Fruit fly (Drosophila melanogaster) whole organism, embryonic: ENCODE measurements around the gene P5CDh2.

Source experiments
- Aef1 ChIP-seq: fragments of 200-800 bp; sonication (Bioruptor generic); IDR thresholded peaks from 3 replicates; pipeline ENCODE4 v1.3.6; 2022; ENCODE audit warnings: missing biosample characterization, missing genetic modification characterization
- CG11696 ChIP-seq: fragments of 200-800 bp; sonication (Bioruptor generic); IDR thresholded peaks from 2 replicates; pipeline ENCODE4 v1.3.6; 2022; ENCODE audit warnings: missing biosample characterization, missing genetic modification characterization
- CG12071 ChIP-seq: fragments of 200-800 bp; sonication (Bioruptor generic); optimal IDR thresholded peaks from 3 replicates; lab custom pipeline; 2018; ENCODE audit warnings: missing biosample characterization, mild to moderate bottlenecking, missing genetic modification characterization
- CG12236 ChIP-seq: fragments of 200-800 bp; sonication (Bioruptor generic); optimal IDR thresholded peaks from 2 replicates; lab custom pipeline; 2016; ENCODE audit warnings: missing biosample characterization, missing genetic modification characterization
- CG13775 ChIP-seq: fragments of 200-800 bp; sonication (Bioruptor generic); optimal IDR thresholded peaks from 3 replicates; lab custom pipeline; 2017; ENCODE audit warnings: missing biosample characterization, mild to moderate bottlenecking, missing genetic modification characterization
- CG14667 ChIP-seq: fragments of 200-800 bp; sonication (Bioruptor generic); IDR thresholded peaks from 2 replicates; pipeline ENCODE4 v1.3.6; 2022; ENCODE audit warnings: missing biosample characterization, missing genetic modification characterization
- CG17568 ChIP-seq: fragments of 200-800 bp; sonication (Bioruptor generic); optimal IDR thresholded peaks from 2 replicates; lab custom pipeline; 2018; ENCODE audit warnings: missing biosample characterization, mild to moderate bottlenecking, missing genetic modification characterization, moderate library complexity
- CG18262 ChIP-seq: fragments of 200-800 bp; optimal IDR thresholded peaks from 3 replicates; lab custom pipeline; 2019; ENCODE audit warnings: missing biosample characterization, mild to moderate bottlenecking, missing genetic modification characterization, moderate library complexity
- CG1832 ChIP-seq: fragments of 200-800 bp; sonication (Bioruptor generic); optimal IDR thresholded peaks from 2 replicates; lab custom pipeline; 2017; ENCODE audit warnings: missing biosample characterization, mild to moderate bottlenecking, missing genetic modification characterization, inconsistent platforms
- CG18619 ChIP-seq: fragments of 200-800 bp; sonication (Bioruptor generic); optimal IDR thresholded peaks from 3 replicates; lab custom pipeline; 2017; ENCODE audit warnings: missing biosample characterization, mild to moderate bottlenecking, missing genetic modification characterization
- CG3065 ChIP-seq: fragments of 200-800 bp; sonication (Bioruptor generic); optimal IDR thresholded peaks from 2 replicates; lab custom pipeline; 2016; ENCODE audit warnings: missing biosample characterization, missing genetic modification characterization
- CG3163 ChIP-seq: fragments of 200-800 bp; sonication (Bioruptor generic); optimal IDR thresholded peaks from 3 replicates; lab custom pipeline; 2016; ENCODE audit warnings: missing biosample characterization, missing genetic modification characterization
- CG3847 ChIP-seq: fragments of 200-800 bp; sonication (Bioruptor generic); IDR thresholded peaks from 2 replicates; pipeline ENCODE4 v1.3.6; 2022; ENCODE audit warnings: missing biosample characterization, missing genetic modification characterization
- CG3995 ChIP-seq: fragments of 200-800 bp; sonication (Bioruptor generic); optimal IDR thresholded peaks from 3 replicates; lab custom pipeline; 2016; ENCODE audit warnings: missing biosample characterization, missing genetic modification characterization
- CG4360 ChIP-seq: fragments of 200-800 bp; sonication (Bioruptor generic); IDR thresholded peaks from 2 replicates; pipeline ENCODE4 v1.3.6; 2022; ENCODE audit warnings: missing biosample characterization, missing genetic modification characterization
- CG4424 ChIP-seq: fragments of 200-800 bp; sonication (Bioruptor generic); optimal IDR thresholded peaks from 3 replicates; lab custom pipeline; 2016; ENCODE audit warnings: missing biosample characterization, missing genetic modification characterization
- CG4707 ChIP-seq: fragments of 200-800 bp; sonication (Bioruptor generic); optimal IDR thresholded peaks from 2 replicates; lab custom pipeline; 2018; ENCODE audit warnings: missing biosample characterization, mild to moderate bottlenecking, missing genetic modification characterization, moderate library complexity
- CG6254 ChIP-seq: fragments of 200-800 bp; sonication (Bioruptor generic); optimal IDR thresholded peaks from 3 replicates; lab custom pipeline; 2017; ENCODE audit warnings: mild to moderate bottlenecking, missing biosample characterization, missing genetic modification reagents, missing genetic modification characterization
- CG7372 ChIP-seq: fragments of 200-800 bp; sonication (Bioruptor generic); IDR thresholded peaks from 2 replicates; pipeline ENCODE4 v1.3.6; 2022; ENCODE audit warnings: missing biosample characterization, missing genetic modification characterization
- CHES-1-like ChIP-seq: fragments of 200-800 bp; sonication (Bioruptor generic); optimal IDR thresholded peaks from 2 replicates; lab custom pipeline; 2016; ENCODE audit warnings: missing biosample characterization, missing genetic modification characterization
- Dp ChIP-seq: fragments of 200-800 bp; sonication (Bioruptor generic); optimal IDR thresholded peaks from 2 replicates; lab custom pipeline; 2018; ENCODE audit warnings: missing biosample characterization, mild to moderate bottlenecking, missing genetic modification characterization, moderate library complexity
- Dref ChIP-seq: fragments of 200-800 bp; sonication (Bioruptor generic); IDR thresholded peaks from 2 replicates; pipeline ENCODE4 v1.3.6; 2022; ENCODE audit warnings: missing biosample characterization, missing genetic modification characterization
- ERR ChIP-seq: fragments of 200-800 bp; sonication (Bioruptor generic); optimal IDR thresholded peaks from 2 replicates; lab custom pipeline; 2016; ENCODE audit warnings: missing biosample characterization, missing genetic modification characterization
- GATAe ChIP-seq: fragments of 200-800 bp; sonication (Bioruptor generic); conservative IDR thresholded peaks from 2 replicates; pipeline ENCODE4 v1.3.6; 2022; ENCODE audit warnings: missing biosample characterization, missing genetic modification characterization
- Gsc ChIP-seq: fragments of 200-800 bp; sonication (Bioruptor generic); IDR thresholded peaks from 2 replicates; pipeline ENCODE4 v1.3.6; 2022; ENCODE audit warnings: missing biosample characterization, missing genetic modification characterization
- Kr ChIP-seq: fragments of 200-800 bp; sonication (Bioruptor generic); optimal IDR thresholded peaks from 2 replicates; lab custom pipeline; 2017; ENCODE audit warnings: missing biosample characterization, mild to moderate bottlenecking, missing genetic modification characterization
- Lhr ChIP-seq: fragments of 200-800 bp; sonication (Bioruptor generic); optimal IDR thresholded peaks from 3 replicates; lab custom pipeline; 2017; ENCODE audit warnings: mild to moderate bottlenecking, missing biosample characterization, missing genetic modification reagents, missing genetic modification characterization
- Lpt ChIP-seq: fragments of >200 bp; optimal IDR thresholded peaks from 2 replicates; lab custom pipeline; 2018; ENCODE audit warnings: missing biosample characterization, missing genetic modification characterization
- Mad ChIP-seq: fragments of 200-800 bp; sonication (Bioruptor generic); optimal IDR thresholded peaks from 2 replicates; lab custom pipeline; 2016; ENCODE audit warnings: missing biosample characterization, missing genetic modification characterization
- Mes4 ChIP-seq: fragments of 200-800 bp; sonication (Bioruptor generic); optimal IDR thresholded peaks from 2 replicates; lab custom pipeline; 2016; ENCODE audit warnings: missing biosample characterization, missing genetic modification characterization
- NC2β ChIP-seq: fragments of 200-800 bp; sonication (Bioruptor generic); optimal IDR thresholded peaks from 2 replicates; lab custom pipeline; 2016; ENCODE audit warnings: missing biosample characterization, missing genetic modification characterization
- NfI ChIP-seq: fragments of 200-800 bp; sonication (Bioruptor generic); optimal IDR thresholded peaks from 3 replicates; lab custom pipeline; 2018; ENCODE audit warnings: missing biosample characterization, mild to moderate bottlenecking, missing genetic modification characterization, moderate library complexity
- Ptx1 ChIP-seq: fragments of 200-800 bp; sonication (Bioruptor generic); IDR thresholded peaks from 2 replicates; pipeline ENCODE4 v1.3.6; 2022; ENCODE audit warnings: missing biosample characterization, missing genetic modification characterization
- Stat92E ChIP-seq, 3 experiments: fragments of >200 bp in 2 of 3; fragments of 200-800 bp in 1 of 3; sonication (Bioruptor generic) in 1 of 3; optimal IDR thresholded peaks; 2 replicates each; lab custom pipeline; 2017 to 2019; ENCODE audit warnings: missing biosample characterization in 3 of 3, missing genetic modification characterization in 3 of 3, mild to moderate bottlenecking in 1 of 3, moderate library complexity in 1 of 3
- chm ChIP-seq: fragments of 200-800 bp; sonication (Bioruptor generic); IDR thresholded peaks from 2 replicates; pipeline ENCODE4 v1.3.6; 2022; ENCODE audit warnings: missing biosample characterization, missing genetic modification characterization
- esg ChIP-seq: fragments of 200-800 bp; sonication (Bioruptor generic); conservative IDR thresholded peaks from 2 replicates; pipeline ENCODE4 v1.3.6; 2022; ENCODE audit warnings: missing biosample characterization, missing genetic modification characterization
- gcm ChIP-seq: fragments of 200-800 bp; sonication (Bioruptor generic); optimal IDR thresholded peaks from 2 replicates; lab custom pipeline; 2019; ENCODE audit warnings: missing biosample characterization, mild to moderate bottlenecking, missing genetic modification characterization, moderate library complexity
- grau ChIP-seq: fragments of 200-800 bp; optimal IDR thresholded peaks from 3 replicates; lab custom pipeline; 2019; ENCODE audit warnings: missing biosample characterization, mild to moderate bottlenecking, missing genetic modification characterization, moderate library complexity
- kni ChIP-seq: fragments of 200-800 bp; sonication (Bioruptor generic); optimal IDR thresholded peaks from 3 replicates; lab custom pipeline; 2017; ENCODE audit warnings: mild to moderate bottlenecking, missing biosample characterization, missing genetic modification reagents, missing genetic modification characterization
- mirr ChIP-seq: fragments of 200-800 bp; sonication (Bioruptor generic); optimal IDR thresholded peaks from 3 replicates; lab custom pipeline; 2018; ENCODE audit warnings: missing biosample characterization, mild to moderate bottlenecking, missing genetic modification characterization
- pnt ChIP-seq: fragments of 200-800 bp; sonication (Bioruptor generic); optimal IDR thresholded peaks from 3 replicates; lab custom pipeline; 2016; ENCODE audit warnings: missing biosample characterization, missing genetic modification characterization
- repo ChIP-seq: fragments of 200-800 bp; sonication (Bioruptor generic); optimal IDR thresholded peaks from 2 replicates; lab custom pipeline; 2016; ENCODE audit warnings: missing biosample characterization, missing genetic modification characterization
- seq ChIP-seq: fragments of 200-800 bp; sonication (Bioruptor generic); IDR thresholded peaks from 2 replicates; pipeline ENCODE4 v1.3.6; 2022; ENCODE audit warnings: missing biosample characterization, missing genetic modification characterization
- slbo ChIP-seq: fragments of 200-800 bp; sonication (Bioruptor generic); IDR thresholded peaks from 2 replicates; pipeline ENCODE4 v1.3.6; 2022; ENCODE audit warnings: missing biosample characterization, missing genetic modification characterization
- ttk ChIP-seq: fragments of 200-800 bp; sonication (Bioruptor generic); IDR thresholded peaks from 2 replicates; pipeline ENCODE4 v2.1.2; 2022; ENCODE audit warnings: missing biosample characterization, missing genetic modification characterization
- tx ChIP-seq: fragments of 200-800 bp; sonication (Bioruptor generic); optimal IDR thresholded peaks from 2 replicates; lab custom pipeline; 2016; ENCODE audit warnings: missing biosample characterization, missing genetic modification characterization
- unc-4 ChIP-seq: fragments of 200-800 bp; sonication (Bioruptor generic); IDR thresholded peaks from 2 replicates; pipeline ENCODE4 v1.3.6; 2022; ENCODE audit warnings: missing biosample characterization, missing genetic modification characterization; ENCODE audit not compliant: partially characterized antibody
- vfl ChIP-seq: fragments of 200-800 bp; sonication (Bioruptor generic); optimal IDR thresholded peaks from 2 replicates; lab custom pipeline; 2016; ENCODE audit warnings: missing biosample characterization, missing genetic modification characterization
- zfh1 ChIP-seq: fragments of 200-800 bp; sonication (Bioruptor generic); IDR thresholded peaks from 3 replicates; pipeline ENCODE4 v1.3.6; 2022; ENCODE audit warnings: missing biosample characterization, missing genetic modification characterization

The P5CDh2 gene

dm6 chr3R:21852579-21853233, 25.0 kb upstream of the P5CDh2 start (continued):
- no peak for TF ChIP-seq Dp (GFP tag; lab: Kevin White, UChicago)
- peak; percentile 11 for TF ChIP-seq CG17568 (GFP tag; lab: Kevin White, UChicago)
- no peak for TF ChIP-seq CG18262 (tag; lab: Kevin White, UChicago)
- no peak for TF ChIP-seq Stat92E (GFP tag; optimal IDR thresholded peaks at IDR 0.05; lab: Kevin White, UChicago)
- TF ChIP-seq esg (GFP tag; lab: Robert Waterston, UW), result no peak; the same call in 1 of the 2 replicates
- no peak for TF ChIP-seq CG12071 (GFP tag; lab: Kevin White, UChicago)
- no peak for TF ChIP-seq gcm (GFP tag; lab: Kevin White, UChicago)
- no peak for TF ChIP-seq vfl (GFP tag; lab: Kevin White, UChicago)
- no peak for TF ChIP-seq repo
- TF ChIP-seq Mad, result no peak
- TF ChIP-seq CG3065 (GFP tag; lab: Kevin White, UChicago), result no peak
- TF ChIP-seq GATAe, result no peak
- TF ChIP-seq CG3995 (GFP tag; lab: Kevin White, UChicago), result no peak
- TF ChIP-seq pnt (GFP tag; lab: Kevin White, UChicago), result no peak
- TF ChIP-seq CG12236 (GFP tag; lab: Kevin White, UChicago), result no peak
- TF ChIP-seq CG11696 (GFP tag; lab: Robert Waterston, UW), result no peak
- peak; percentile 22; the same call in 1 of the 2 replicates for TF ChIP-seq slbo (GFP tag; lab: Robert Waterston, UW)
- peak; percentile 63 for TF ChIP-seq kni (GFP tag; lab: Kevin White, UChicago)
- TF ChIP-seq chm, result no peak
- TF ChIP-seq Dref (GFP tag; lab: Robert Waterston, UW), result no peak
- TF ChIP-seq Aef1 (GFP tag; lab: Robert Waterston, UW), result no peak
- TF ChIP-seq Kr (GFP tag; lab: Kevin White, UChicago), result no peak
- no peak for TF ChIP-seq CG4424 (GFP tag; lab: Kevin White, UChicago)
- no peak for TF ChIP-seq CG4707 (GFP tag; lab: Kevin White, UChicago)
- TF ChIP-seq Lhr, result no peak
- TF ChIP-seq CG14667 (GFP tag; lab: Robert Waterston, UW), result no peak
- TF ChIP-seq NfI (GFP tag; lab: Kevin White, UChicago), result peak; percentile 19
- no peak for TF ChIP-seq ttk (GFP tag; lab: Robert Waterston, UW)
- peak; percentile 15 for TF ChIP-seq CG13775 (GFP tag; lab: Kevin White, UChicago)
- TF ChIP-seq grau (tag; lab: Kevin White, UChicago), result peak; percentile 39
- no peak for TF ChIP-seq CG6254
- no peak for TF ChIP-seq Lpt (GFP tag; lab: Kevin White, UChicago)
- TF ChIP-seq CHES-1-like (GFP tag; lab: Kevin White, UChicago), result no peak
- TF ChIP-seq CG3847 (GFP tag; lab: Robert Waterston, UW), result no peak; the same call in 1 of the 2 replicates
- no peak for TF ChIP-seq CG7372

- TF ChIP-seq CG3163 (GFP tag; lab: Kevin White, UChicago), result peak; percentile 41
- TF ChIP-seq NC2β (GFP tag; lab: Kevin White, UChicago), result peak; percentile 14
- peak; percentile 34; the same call in 1 of the 2 replicates for TF ChIP-seq unc-4 (GFP tag; lab: Robert Waterston, UW)
- peak; percentile 66 for TF ChIP-seq CG1832
- TF ChIP-seq zfh1, result 0 out of 3 replicates have a peak, but pooled peaks have one; percentile 4
- no peak for TF ChIP-seq tx (GFP tag; lab: Kevin White, UChicago)
- TF ChIP-seq Ptx1 (GFP tag; lab: Robert Waterston, UW), result 0 out of 2 replicates have a peak, but pooled peaks have one; percentile 17
- no peak for TF ChIP-seq Mes4 (GFP tag; lab: Kevin White, UChicago)
- TF ChIP-seq ERR (GFP tag; lab: Kevin White, UChicago), result peak; percentile 86
- peak; percentile 30; the same call in 1 of the 2 replicates for TF ChIP-seq seq (GFP tag; lab: Robert Waterston, UW)
- TF ChIP-seq CG4360, result 0 out of 2 replicates have a peak, but pooled peaks have one; percentile 19
- TF ChIP-seq Gsc (GFP tag; lab: Robert Waterston, UW), result no peak
- TF ChIP-seq CG18619 (GFP tag; lab: Kevin White, UChicago), result peak; percentile 2
- peak; percentile 89 for TF ChIP-seq mirr
Observed at dm6 chr3R:21853618-21854573, 23.8 kb upstream of the P5CDh2 start.
